Comparison of ENCODE assay signal across 1 fruit fly cellular context in the genomic region with DNA sequence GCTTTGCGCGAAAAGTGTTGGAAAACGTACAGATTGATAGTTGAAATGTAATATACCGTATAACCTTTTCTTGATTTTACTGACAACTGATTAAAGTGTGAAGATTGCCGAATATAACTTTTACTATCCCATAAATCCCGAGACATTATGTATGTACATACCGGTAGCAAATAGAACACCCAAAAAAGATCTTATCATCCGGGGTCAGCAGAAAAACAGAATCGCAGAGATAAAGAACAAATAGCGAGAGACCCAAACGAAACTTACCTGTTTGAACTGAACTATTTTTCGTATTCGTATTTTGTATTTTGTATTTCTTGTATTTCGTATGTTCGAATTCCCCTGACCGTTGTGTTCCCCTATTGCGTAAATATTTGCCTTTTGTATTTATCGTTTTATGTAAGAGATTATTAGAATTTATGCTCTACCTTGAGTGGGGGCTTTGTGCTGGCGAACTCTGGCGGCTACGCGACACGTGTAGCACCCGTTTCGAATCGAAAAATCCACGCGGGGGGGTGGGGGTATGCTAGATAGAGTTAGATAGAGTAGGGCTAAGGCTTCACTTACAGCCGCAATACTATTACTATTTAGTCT.
TF ChIP-seq lines count a peak whose summit lies in the region.

No protein-coding gene starts in this region.

TF ChIP-seq in whole organism, embryonic, 481 proteins besides CTCF, POLR2A, EP300 and RAD21 (continued from another document and continues in another):
- TF ChIP-seq GATAe (GFP tag; conservative IDR thresholded peaks at IDR 0.05; lab: Robert Waterston, UW) (no peak), Mad (GFP tag; optimal IDR thresholded peaks at IDR 0.05; lab: Kevin White, UChicago) (no peak), ERR (GFP tag; optimal IDR thresholded peaks at IDR 0.05; lab: Kevin White, UChicago) (no peak), ac (GFP tag; optimal IDR thresholded peaks at IDR 0.05; lab: Kevin White, UChicago) (no peak), Pdp1 (GFP tag; optimal IDR thresholded peaks at IDR 0.05; lab: Kevin White, UChicago) (peak in 1 of 2 experiments; percentile 80), z (GFP tag; IDR thresholded peaks at IDR 0.05; lab: Robert Waterston, UW) (no peak), CG18262 (tag; optimal IDR thresholded peaks at IDR 0.05; lab: Kevin White, UChicago) (no peak), CG10565 (GFP tag; optimal IDR thresholded peaks at IDR 0.05; lab: Kevin White, UChicago) (no peak), Side (GFP tag; optimal IDR thresholded peaks at IDR 0.05; lab: Kevin White, UChicago) (no peak), Aef1 (GFP tag; IDR thresholded peaks at IDR 0.05; lab: Robert Waterston, UW) (no peak), CG7963 (GFP tag; IDR thresholded peaks at IDR 0.05; lab: Robert Waterston, UW; ENCODE audit: partially characterized antibody) (no peak), Ada2b (GFP tag; IDR thresholded peaks at IDR 0.05; lab: Robert Waterston, UW) (no peak), fd102C (GFP tag; optimal IDR thresholded peaks at IDR 0.05; lab: Kevin White, UChicago) (peak; percentile 14), CG2120 (GFP tag; optimal IDR thresholded peaks at IDR 0.05; lab: Kevin White, UChicago) (peak; percentile 30), BEAF-32 (GFP tag; optimal IDR thresholded peaks at IDR 0.05; lab: Kevin White, UChicago) (no peak), Spps (tag; optimal IDR thresholded peaks at IDR 0.05; lab: Kevin White, UChicago) (no peak), CG17829 (tag; optimal IDR thresholded peaks at IDR 0.05; lab: Kevin White, UChicago) (no peak), CG5953 (GFP tag; IDR thresholded peaks at IDR 0.05; lab: Robert Waterston, UW) (no peak), ab (GFP tag; optimal IDR thresholded peaks at IDR 0.05; lab: Kevin White, UChicago) (no peak), tll (GFP tag; optimal IDR thresholded peaks at IDR 0.05; lab: Kevin White, UChicago) (peak in 1 of 2 experiments; percentile 21), HLH54F (GFP tag; optimal IDR thresholded peaks at IDR 0.05; lab: Kevin White, UChicago) (no peak), CG9727 (GFP tag; optimal IDR thresholded peaks at IDR 0.05; lab: Kevin White, UChicago) (peak; percentile 12), pho (GFP tag; optimal IDR thresholded peaks at IDR 0.05; lab: Kevin White, UChicago) (no peak), Dad (GFP tag; optimal IDR thresholded peaks at IDR 0.05; lab: Kevin White, UChicago) (no peak), knrl (GFP tag; IDR thresholded peaks at IDR 0.05; lab: Robert Waterston, UW; ENCODE audit: partially characterized antibody) (no peak), Camta (GFP tag; optimal IDR thresholded peaks at IDR 0.05; lab: Kevin White, UChicago) (no peak), CG17912 (GFP tag; optimal IDR thresholded peaks at IDR 0.05; lab: Kevin White, UChicago) (no peak), B-H1 (GFP tag; IDR thresholded peaks at IDR 0.05; lab: Robert Waterston, UW) (no peak), CG11695 (GFP tag; IDR thresholded peaks at IDR 0.05; lab: Robert Waterston, UW) (no peak), tgo (GFP tag; IDR thresholded peaks at IDR 0.05; lab: Robert Waterston, UW) (no peak), ci (GFP tag; IDR thresholded peaks at IDR 0.05; lab: Robert Waterston, UW) (peak; percentile 53; the same call in 2 of the 3 replicates), ind (GFP tag; optimal IDR thresholded peaks at IDR 0.05; lab: Kevin White, UChicago) (no peak), CG12391 (tag; optimal IDR thresholded peaks at IDR 0.05; lab: Kevin White, UChicago) (no peak), CG1647 (GFP tag; optimal IDR thresholded peaks at IDR 0.05; lab: Kevin White, UChicago) (no peak), CG6683 (GFP tag; optimal IDR thresholded peaks at IDR 0.05; lab: Kevin White, UChicago) (no peak), Bgb (GFP tag; IDR thresholded peaks at IDR 0.05; lab: Robert Waterston, UW; ENCODE audit: partially characterized antibody) (no peak), Atf-2 (GFP tag; optimal IDR thresholded peaks at IDR 0.05; lab: Kevin White, UChicago) (no peak), CG14710 (tag; optimal IDR thresholded peaks at IDR 0.05; lab: Kevin White, UChicago) (no peak), CG32532 (GFP tag; IDR thresholded peaks at IDR 0.05; lab: Robert Waterston, UW) (no peak), slp2 (GFP tag; optimal IDR thresholded peaks at IDR 0.05; lab: Kevin White, UChicago) (no peak), Opbp (GFP tag; IDR thresholded peaks at IDR 0.05; lab: Robert Waterston, UW; ENCODE audit: partially characterized antibody) (no peak), CG30403 (GFP tag; optimal IDR thresholded peaks at IDR 0.05; lab: Kevin White, UChicago) (no peak), Hr78 (GFP tag; optimal IDR thresholded peaks at IDR 0.05; lab: Kevin White, UChicago) (no peak), CG11398 (GFP tag; optimal IDR thresholded peaks at IDR 0.05; lab: Kevin White, UChicago) (no peak), CG11093 (GFP tag; IDR thresholded peaks at IDR 0.05; lab: Robert Waterston, UW) (no peak), B-H2 (GFP tag; optimal IDR thresholded peaks at IDR 0.05; lab: Kevin White, UChicago) (no peak), danr (GFP tag; IDR thresholded peaks at IDR 0.05; lab: Robert Waterston, UW) (no peak), CG18476 (GFP tag; optimal IDR thresholded peaks at IDR 0.05; lab: Kevin White, UChicago) (no peak), caup (GFP tag; optimal IDR thresholded peaks at IDR 0.05; lab: Kevin White, UChicago; ENCODE audit: severe bottlenecking) (no peak), CG15601 (tag; optimal IDR thresholded peaks at IDR 0.05; lab: Kevin White, UChicago) (peak; percentile 14), CG32772 (GFP tag; IDR thresholded peaks at IDR 0.05; lab: Robert Waterston, UW) (no peak), bigmax (GFP tag; optimal IDR thresholded peaks at IDR 0.05; lab: Kevin White, UChicago) (no peak), wdn (GFP tag; IDR thresholded peaks at IDR 0.05; lab: Robert Waterston, UW) (no peak), luna (GFP tag; optimal IDR thresholded peaks at IDR 0.05; lab: Kevin White, UChicago) (no peak), chinmo (GFP tag; IDR thresholded peaks at IDR 0.05; lab: Robert Waterston, UW; ENCODE audit: partially characterized antibody) (no peak), grn (GFP tag; optimal IDR thresholded peaks at IDR 0.05; lab: Kevin White, UChicago) (no peak), NfI (GFP tag; optimal IDR thresholded peaks at IDR 0.05; lab: Kevin White, UChicago) (no peak), seq (GFP tag; IDR thresholded peaks at IDR 0.05; lab: Robert Waterston, UW) (no peak), Xbp1 (GFP tag; optimal IDR thresholded peaks at IDR 0.05; lab: Kevin White, UChicago) (no peak), fu2 (GFP tag; optimal IDR thresholded peaks at IDR 0.05; lab: Kevin White, UChicago) (no peak), onecut (GFP tag; IDR thresholded peaks at IDR 0.05; lab: Robert Waterston, UW) (no peak), CG18599 (GFP tag; optimal IDR thresholded peaks at IDR 0.05; lab: Kevin White, UChicago) (peak; percentile 4), Neu2 (GFP tag; optimal IDR thresholded peaks at IDR 0.05; lab: Kevin White, UChicago; ENCODE audit: borderline replicate concordance) (no peak), sens (GFP tag; lab: Kevin White, UChicago) (peak; percentile 87), ewg (GFP tag; optimal IDR thresholded peaks at IDR 0.05; lab: Kevin White, UChicago) (no peak), CG12659 (GFP tag; optimal IDR thresholded peaks at IDR 0.05; lab: Kevin White, UChicago) (no peak), CG4730 (GFP tag; IDR thresholded peaks at IDR 0.05; lab: Robert Waterston, UW) (no peak), gfzf (GFP tag; optimal IDR thresholded peaks at IDR 0.05; lab: Kevin White, UChicago) (no peak), Hr39 (optimal IDR thresholded peaks at IDR 0.05; lab: Kevin White, UChicago) (no peak), CG15073 (GFP tag; optimal IDR thresholded peaks at IDR 0.05; lab: Kevin White, UChicago) (no peak), cad (GFP tag; optimal IDR thresholded peaks at IDR 0.05; lab: Kevin White, UChicago) (no peak), CG12769 (tag; optimal IDR thresholded peaks at IDR 0.05; lab: Kevin White, UChicago) (peak; percentile 12), nmo (GFP tag; optimal IDR thresholded peaks at IDR 0.05; lab: Kevin White, UChicago) (no peak), Gug (GFP tag; IDR thresholded peaks at IDR 0.05; lab: Robert Waterston, UW) (no peak), Nf-YA (GFP tag; IDR thresholded peaks at IDR 0.05; lab: Robert Waterston, UW) (no peak), Adf1 (GFP tag; IDR thresholded peaks at IDR 0.05; lab: Robert Waterston, UW) (no peak), crc (GFP tag; optimal IDR thresholded peaks at IDR 0.05; lab: Kevin White, UChicago) (peak; percentile 1), CG15269 (tag; optimal IDR thresholded peaks at IDR 0.05; lab: Kevin White, UChicago) (no peak), CG4328 (GFP tag; optimal IDR thresholded peaks at IDR 0.05; lab: Kevin White, UChicago) (peak; percentile 6), otp (GFP tag; IDR thresholded peaks at IDR 0.05; lab: Robert Waterston, UW) (no peak), CG12155 (GFP tag; optimal IDR thresholded peaks at IDR 0.05; lab: Kevin White, UChicago) (no peak), Atf6 (GFP tag; IDR thresholded peaks at IDR 0.05; lab: Robert Waterston, UW) (no peak), eyg (GFP tag; optimal IDR thresholded peaks at IDR 0.05; lab: Kevin White, UChicago) (no peak), Dbx (GFP tag; IDR thresholded peaks at IDR 0.05; lab: Robert Waterston, UW) (no peak), CG1233 (GFP tag; optimal IDR thresholded peaks at IDR 0.05; lab: Kevin White, UChicago) (peak; percentile 35), CG2116 (GFP tag; optimal IDR thresholded peaks at IDR 0.05; lab: Kevin White, UChicago) (no peak), CG10147 (GFP tag; optimal IDR thresholded peaks at IDR 0.05; lab: Kevin White, UChicago) (no peak), trem (tag; optimal IDR thresholded peaks at IDR 0.05; lab: Kevin White, UChicago) (no peak), CG2202 (tag; optimal IDR thresholded peaks at IDR 0.05; lab: Kevin White, UChicago) (peak; percentile 48), CG11696 (GFP tag; IDR thresholded peaks at IDR 0.05; lab: Robert Waterston, UW) (no peak), NFAT (GFP tag; IDR thresholded peaks at IDR 0.05; lab: Robert Waterston, UW) (peak; percentile 26; the same call in 1 of the 2 replicates), CG10979 (tag; optimal IDR thresholded peaks at IDR 0.05; lab: Kevin White, UChicago) (no peak), Optix (GFP tag; IDR thresholded peaks at IDR 0.05; lab: Robert Waterston, UW) (no peak), bowl (GFP tag; IDR thresholded peaks at IDR 0.05; lab: Robert Waterston, UW) (no peak), Atf3 (GFP tag; optimal IDR thresholded peaks at IDR 0.05; lab: Kevin White, UChicago) (no peak), CG16815 (GFP tag; optimal IDR thresholded peaks at IDR 0.05; lab: Kevin White, UChicago) (no peak), CG9797 (GFP tag; optimal IDR thresholded peaks at IDR 0.05; lab: Kevin White, UChicago) (no peak), Sox102F (GFP tag; optimal IDR thresholded peaks at IDR 0.05; lab: Kevin White, UChicago) (no peak), Ssrp (tag; optimal IDR thresholded peaks at IDR 0.05; lab: Kevin White, UChicago) (no peak), Dip3 (GFP tag; optimal IDR thresholded peaks at IDR 0.05; lab: Kevin White, UChicago) (no peak), ase (GFP tag; IDR thresholded peaks at IDR 0.05; lab: Robert Waterston, UW) (no peak), Eip74EF (GFP tag; optimal IDR thresholded peaks at IDR 0.05; lab: Kevin White, UChicago) (no peak), CG11560 (tag; IDR thresholded peaks at IDR 0.05; lab: Robert Waterston, UW) (no peak), CG12744 (GFP tag; optimal IDR thresholded peaks at IDR 0.05; lab: Kevin White, UChicago) (no peak), odd (GFP tag; optimal IDR thresholded peaks at IDR 0.05; lab: Kevin White, UChicago) (no peak), lmd (GFP tag; IDR thresholded peaks at IDR 0.05; lab: Robert Waterston, UW) (no peak), Med (GFP tag; lab: Kevin White, UChicago) (peak; percentile 64), CG13123 (GFP tag; optimal IDR thresholded peaks at IDR 0.05; lab: Kevin White, UChicago) (no peak), CG4707 (GFP tag; optimal IDR thresholded peaks at IDR 0.05; lab: Kevin White, UChicago) (no peak), hbn (GFP tag; IDR thresholded peaks at IDR 0.05; lab: Robert Waterston, UW; ENCODE audit: partially characterized antibody) (no peak), shn (GFP tag; optimal IDR thresholded peaks at IDR 0.05; lab: Kevin White, UChicago) (no peak), CG15479 (GFP tag; optimal IDR thresholded peaks at IDR 0.05; lab: Kevin White, UChicago) (peak; percentile 59), ap (GFP tag; IDR thresholded peaks at IDR 0.05; lab: Robert Waterston, UW) (no peak), gsb (GFP tag; IDR thresholded peaks at IDR 0.05; lab: Robert Waterston, UW) (no peak), CG8290 (GFP tag; optimal IDR thresholded peaks at IDR 0.05; lab: Kevin White, UChicago) (peak; percentile 26), CG8290 (tag; optimal IDR thresholded peaks at IDR 0.05; lab: Kevin White, UChicago) (no peak), CG30020 (tag; optimal IDR thresholded peaks at IDR 0.05; lab: Kevin White, UChicago) (no peak), Rfx (GFP tag; IDR thresholded peaks at IDR 0.05; lab: Robert Waterston, UW) (no peak), Hmr (GFP tag; optimal IDR thresholded peaks at IDR 0.05; lab: Kevin White, UChicago) (peak; percentile 58), ham (GFP tag; IDR thresholded peaks at IDR 0.05; lab: Robert Waterston, UW) (no peak), CG7556 (GFP tag; optimal IDR thresholded peaks at IDR 0.05; lab: Kevin White, UChicago) (peak; percentile 11), CG11723 (GFP tag; optimal IDR thresholded peaks at IDR 0.05; lab: Kevin White, UChicago) (no peak), Sry-δ (GFP tag; optimal IDR thresholded peaks at IDR 0.05; lab: Kevin White, UChicago) (no peak), CG3726 (GFP tag; IDR thresholded peaks at IDR 0.05; lab: Robert Waterston, UW) (no peak), CG11085 (GFP tag; IDR thresholded peaks at IDR 0.05; lab: Robert Waterston, UW) (no peak), Mes4 (GFP tag; optimal IDR thresholded peaks at IDR 0.05; lab: Kevin White, UChicago) (no peak), Chrac-16 (GFP tag; optimal IDR thresholded peaks at IDR 0.05; lab: Kevin White, UChicago) (no peak), Asciz (GFP tag; optimal IDR thresholded peaks at IDR 0.05; lab: Kevin White, UChicago) (no peak), H2.0 (GFP tag; IDR thresholded peaks at IDR 0.05; lab: Robert Waterston, UW) (no peak), pb (GFP tag; optimal IDR thresholded peaks at IDR 0.05; lab: Kevin White, UChicago) (no peak), Blimp-1 (GFP tag; optimal IDR thresholded peaks at IDR 0.05; lab: Kevin White, UChicago) (no peak), CG3838 (GFP tag; optimal IDR thresholded peaks at IDR 0.05; lab: Kevin White, UChicago) (no peak), CG2678 (tag; optimal IDR thresholded peaks at IDR 0.05; lab: Kevin White, UChicago) (peak; percentile 32)
